Worm (Caenorhabditis elegans): ENCODE data around the gene T21E8.6.

DNA sequence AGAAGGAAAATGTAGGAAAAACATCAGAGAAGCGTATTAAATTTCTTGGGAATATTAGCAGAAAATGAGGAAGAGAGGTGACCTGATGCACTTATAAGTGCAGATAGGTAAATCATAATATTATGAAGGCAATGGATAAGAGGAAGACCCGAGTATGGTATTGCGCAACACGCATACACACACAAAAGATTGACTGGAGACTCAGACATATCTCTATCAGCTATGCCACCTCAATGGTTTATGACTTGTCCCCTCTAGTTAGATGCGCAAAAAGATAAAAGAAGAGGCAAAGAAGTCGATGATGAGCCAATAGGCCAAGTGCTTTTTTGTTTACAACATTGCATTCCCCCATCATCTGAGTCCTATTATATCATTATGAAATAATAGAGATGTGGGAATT is 50.0 kb downstream of the T21E8.6 start:
- TF ChIP-seq unc-39 (tag; optimal IDR thresholded peaks at IDR 0.05) (no peak), zag-1 (tag; optimal IDR thresholded peaks at IDR 0.05) (no peak), jun-1 (tag; optimal IDR thresholded peaks at IDR 0.05) (no peak), lin-15B (tag; optimal IDR thresholded peaks at IDR 0.05) (no peak), ceh-28 (tag; optimal IDR thresholded peaks at IDR 0.05) (no peak), nhr-12 (tag; optimal IDR thresholded peaks at IDR 0.05) (no peak), pqm-1 (tag; optimal IDR thresholded peaks at IDR 0.05) (no peak), ama-1 (optimal IDR thresholded peaks at IDR 0.05) (no peak), nhr-237 (tag; optimal IDR thresholded peaks at IDR 0.05) (no peak), nhr-11 (tag; optimal IDR thresholded peaks at IDR 0.05) (no peak), ceh-82 (tag; optimal IDR thresholded peaks at IDR 0.05) (no peak), hmg-11 (tag; optimal IDR thresholded peaks at IDR 0.05) (no peak), unc-62 (GFP tag; optimal IDR thresholded peaks at IDR 0.05) (no peak), ztf-11 (tag; optimal IDR thresholded peaks at IDR 0.05) (no peak)
